Worm (Caenorhabditis elegans) whole organism, L1 larva: Measurements from ENCODE around the gene T25B9.3.
A peak's percentile ranks its signal among the peaks of the same experiment; 100 is the strongest.
"Not testable (repeated sequence)": the region's sequence is repeated elsewhere in the genome, so short reads cannot be mapped to it uniquely, and the experiment has no call there.

Experiments
- C34B4.2 ChIP-seq: sonication (generic microtip); optimal IDR thresholded peaks from 2 replicates; lab custom pipeline; 2017; ENCODE audit warnings: mild to moderate bottlenecking, missing genetic modification characterization, missing compliant biosample characterization
- F16B12.6 ChIP-seq: fragments of 150-350 bp; optimal IDR thresholded peaks from 2 replicates; lab custom pipeline; 2014; ENCODE audit warnings: missing biosample characterization, missing genetic modification characterization
- alr-1 ChIP-seq: fragments of 200-800 bp; sonication (Bioruptor generic); optimal IDR thresholded peaks from 2 replicates; lab custom pipeline; 2018; ENCODE audit warnings: borderline replicate concordance, mild to moderate bottlenecking, missing genetic modification characterization, missing compliant biosample characterization
- aly-2 ChIP-seq: fragments of 150-350 bp; optimal IDR thresholded peaks from 2 replicates; lab custom pipeline; 2014; ENCODE audit warnings: missing biosample characterization, missing genetic modification characterization
- blmp-1 ChIP-seq: fragments of 150-350 bp; optimal IDR thresholded peaks from 2 replicates; lab custom pipeline; 2014; ENCODE audit warnings: missing biosample characterization, missing genetic modification characterization
- ceh-8 ChIP-seq: fragments of 200-800 bp; sonication (Bioruptor generic); optimal IDR thresholded peaks from 2 replicates; lab custom pipeline; 2018; ENCODE audit warnings: mild to moderate bottlenecking, missing genetic modification characterization, moderate library complexity, missing compliant biosample characterization
- ceh-88 ChIP-seq: fragments of 200-800 bp; sonication (Bioruptor generic); IDR thresholded peaks from 2 replicates; pipeline ENCODE4 v1.3.6; 2022; ENCODE audit warnings: missing genetic modification characterization, missing compliant biosample characterization
- ceh-90 ChIP-seq: sonication (generic microtip); optimal IDR thresholded peaks from 2 replicates; lab custom pipeline; 2016; ENCODE audit warnings: missing genetic modification characterization, missing compliant biosample characterization
- ces-1 ChIP-seq: fragments of 150-350 bp; optimal IDR thresholded peaks from 2 replicates; lab custom pipeline; 2014; ENCODE audit warnings: missing biosample characterization, missing genetic modification reagents, missing genetic modification characterization
- efl-3 ChIP-seq: fragments of 200-800 bp; sonication (Bioruptor generic); optimal IDR thresholded peaks from 2 replicates; lab custom pipeline; 2018; ENCODE audit warnings: mild to moderate bottlenecking, missing genetic modification characterization, missing compliant biosample characterization
- elt-2 ChIP-seq: sonication (generic microtip); optimal IDR thresholded peaks from 2 replicates; lab custom pipeline; 2016; ENCODE audit warnings: missing genetic modification characterization, mild to moderate bottlenecking, inconsistent platforms, missing compliant biosample characterization, missing genetic modification reagents
- elt-3 ChIP-seq, 6 experiments: fragments of 150-350 bp in 1 of 6; sonication (generic microtip); optimal IDR thresholded peaks; 2 replicates each; lab custom pipeline; 2017 to 2018; ENCODE audit warnings: missing biosample characterization in 6 of 6, missing genetic modification characterization in 6 of 6, inconsistent platforms in 1 of 6
- irx-1 ChIP-seq: sonication (generic microtip); optimal IDR thresholded peaks from 2 replicates; lab custom pipeline; 2016; ENCODE audit warnings: missing genetic modification characterization, missing compliant biosample characterization
- lin-35 ChIP-seq, 2 experiments: fragments of 150-350 bp; optimal IDR thresholded peaks; 2 replicates each; lab custom pipeline; 2014; ENCODE audit warnings: missing biosample characterization in 2 of 2, missing genetic modification characterization in 2 of 2, missing genetic modification reagents in 2 of 2
- mab-9 ChIP-seq: fragments of 200-800 bp; sonication (Bioruptor generic); IDR thresholded peaks from 2 replicates; pipeline ENCODE4 v1.3.6; 2022; ENCODE audit warnings: missing genetic modification reagents, missing genetic modification characterization, missing compliant biosample characterization
- mdl-1 ChIP-seq, 2 experiments: fragments of 150-350 bp; optimal IDR thresholded peaks; 2 replicates each; lab custom pipeline; 2014 to 2017; ENCODE audit warnings: missing biosample characterization in 2 of 2, missing genetic modification characterization in 2 of 2, inconsistent platforms in 1 of 2
- nhr-19 ChIP-seq: fragments of 200-800 bp; sonication (Bioruptor generic); conservative IDR thresholded peaks from 2 replicates; pipeline ENCODE4 v1.3.6; 2022; ENCODE audit warnings: missing genetic modification characterization, missing compliant biosample characterization
- nhr-20 ChIP-seq: sonication (generic microtip); optimal IDR thresholded peaks from 2 replicates; lab custom pipeline; 2016; ENCODE audit warnings: mild to moderate bottlenecking, missing genetic modification characterization, missing compliant biosample characterization
- nhr-28 ChIP-seq: fragments of 150-350 bp; optimal IDR thresholded peaks from 2 replicates; lab custom pipeline; 2014; ENCODE audit warnings: missing biosample characterization, missing genetic modification characterization
- nhr-77 ChIP-seq: fragments of 150-350 bp; optimal IDR thresholded peaks from 2 replicates; lab custom pipeline; 2014; ENCODE audit warnings: missing biosample characterization, missing genetic modification characterization
- nhr-84 ChIP-seq: sonication (generic microtip); optimal IDR thresholded peaks from 2 replicates; lab custom pipeline; 2017; ENCODE audit warnings: missing biosample characterization, missing genetic modification characterization
- nhr-85 ChIP-seq: sonication (generic microtip); peaks from one replicate; lab custom pipeline; 2016; ENCODE audit warnings: missing genetic modification characterization, inconsistent platforms, missing compliant biosample characterization
- nhr-90 ChIP-seq: sonication (generic microtip); optimal IDR thresholded peaks from 2 replicates; lab custom pipeline; 2016; ENCODE audit warnings: mild to moderate bottlenecking, missing genetic modification characterization, missing compliant biosample characterization; ENCODE audit not compliant: poor library complexity
- pag-3 ChIP-seq: sonication (generic microtip); optimal IDR thresholded peaks from 2 replicates; lab custom pipeline; 2017; ENCODE audit warnings: missing genetic modification characterization, mild to moderate bottlenecking, missing compliant biosample characterization, antibody characterized with exemption, borderline replicate concordance; ENCODE audit not compliant: insufficient read depth
- pax-3 ChIP-seq: fragments of 200-800 bp; sonication (Bioruptor generic); optimal IDR thresholded peaks from 2 replicates; lab custom pipeline; 2018; ENCODE audit warnings: mild to moderate bottlenecking, missing genetic modification characterization, moderate library complexity, missing compliant biosample characterization
- pqm-1 ChIP-seq: sonication (generic microtip); optimal IDR thresholded peaks from 3 replicates; lab custom pipeline; 2017; ENCODE audit warnings: missing biosample characterization, missing genetic modification characterization
- skn-1 ChIP-seq: fragments of 150-350 bp; optimal IDR thresholded peaks from 2 replicates; lab custom pipeline; 2014; ENCODE audit warnings: missing biosample characterization, missing genetic modification characterization
- snu-23 ChIP-seq: sonication (generic microtip); optimal IDR thresholded peaks from 2 replicates; lab custom pipeline; 2016; ENCODE audit warnings: missing genetic modification characterization, missing compliant biosample characterization
- swsn-7 ChIP-seq: sonication (generic microtip); optimal IDR thresholded peaks from 2 replicates; lab custom pipeline; 2016; ENCODE audit warnings: missing genetic modification characterization, missing compliant biosample characterization
- tbx-2 ChIP-seq: sonication (generic microtip); optimal IDR thresholded peaks from 2 replicates; lab custom pipeline; 2016; ENCODE audit warnings: missing genetic modification characterization, missing compliant biosample characterization
- tlp-1 ChIP-seq: fragments of 150-350 bp; optimal IDR thresholded peaks from 2 replicates; lab custom pipeline; 2014; ENCODE audit warnings: missing biosample characterization, missing genetic modification characterization
- unc-62 ChIP-seq: fragments of 150-350 bp; optimal IDR thresholded peaks from 2 replicates; lab custom pipeline; 2014; ENCODE audit warnings: missing biosample characterization, missing genetic modification reagents, missing genetic modification characterization

Gene T25B9.3

DNA sequence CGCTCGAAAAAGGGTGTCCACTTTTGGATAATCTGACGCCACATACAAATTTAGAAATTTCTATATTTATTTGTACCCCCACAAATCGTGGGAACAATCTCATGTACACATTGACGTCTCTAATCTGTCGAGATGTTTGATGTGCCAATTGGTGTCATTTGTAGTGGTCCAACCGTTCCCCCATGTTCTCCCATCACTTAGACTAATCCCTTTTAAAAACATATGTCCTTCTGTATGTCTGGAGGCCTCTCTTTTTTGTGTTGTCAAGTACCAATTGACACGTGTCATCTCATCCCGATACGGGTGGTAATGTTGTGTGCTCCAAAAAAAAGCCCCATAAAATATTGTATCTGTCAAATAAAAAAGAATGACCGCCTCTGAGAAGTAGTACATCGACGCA is 757 bp downstream of the T25B9.3 start:
- TF ChIP-seq swsn-7 (tag; lab: Kevin White, UChicago) (no peak), alr-1 (tag; lab: Kevin White, UChicago) (no peak), nhr-85 (tag; lab: Kevin White, UChicago) (no peak)

DNA sequence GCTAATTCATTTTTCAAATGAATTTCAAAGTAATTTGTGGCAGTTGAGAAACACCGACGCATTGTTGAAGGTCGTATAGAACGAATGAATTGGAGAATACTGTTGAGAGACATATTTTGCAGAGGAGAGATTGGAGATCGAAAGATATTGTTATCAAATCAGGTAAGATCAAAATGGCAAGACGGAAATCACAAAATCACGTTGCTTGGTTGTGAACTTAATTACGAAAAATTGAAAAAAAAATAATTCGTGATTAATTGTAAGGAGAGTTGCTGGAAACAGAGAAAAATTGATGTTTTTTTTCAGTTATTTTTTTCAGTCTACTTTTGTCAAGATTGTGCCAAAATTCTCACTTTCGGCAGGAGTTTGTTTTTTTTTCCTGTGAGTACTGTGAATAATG is 5.5 kb downstream of the T25B9.3 start, which contains the start of gene T25B9.1:
T25B9.1 (minus strand) TSS at position 101 of the 400 bp plus-strand sequence.
- TF ChIP-seq elt-3 (tag; optimal IDR thresholded peaks at IDR 0.05; lab: Kevin White, UChicago) (peak in 1 of 6 experiments; percentile 80), nhr-19 (GFP tag; lab: Robert Waterston, UW) (no peak), ces-1 (no peak)

DNA sequence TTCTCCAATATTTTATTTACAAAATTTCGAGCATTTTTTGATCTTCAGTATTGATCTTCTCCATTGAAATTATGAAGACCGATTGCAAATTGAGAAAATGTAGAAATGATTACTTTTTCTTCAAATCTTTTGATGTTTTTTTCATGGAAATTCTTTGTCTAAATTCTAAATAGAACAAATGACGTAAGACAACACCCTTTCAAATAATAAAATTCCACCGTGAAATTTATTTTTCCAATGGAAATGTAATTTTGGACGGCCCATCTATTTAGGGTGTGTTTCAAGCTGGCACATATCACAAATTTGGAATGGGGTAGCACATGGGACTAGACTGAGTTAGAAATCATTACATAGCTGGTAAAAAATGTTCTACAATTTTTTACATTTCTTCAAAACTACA is 7.2 kb downstream of the T25B9.3 start, which contains the start of gene T25B9.2:
T25B9.2 (minus strand) TSS at position 101 of the 400 bp plus-strand sequence.
- not testable (repeated sequence) for TF ChIP-seq pax-3, pqm-1, nhr-20 (tag; lab: Kevin White, UChicago)

DNA sequence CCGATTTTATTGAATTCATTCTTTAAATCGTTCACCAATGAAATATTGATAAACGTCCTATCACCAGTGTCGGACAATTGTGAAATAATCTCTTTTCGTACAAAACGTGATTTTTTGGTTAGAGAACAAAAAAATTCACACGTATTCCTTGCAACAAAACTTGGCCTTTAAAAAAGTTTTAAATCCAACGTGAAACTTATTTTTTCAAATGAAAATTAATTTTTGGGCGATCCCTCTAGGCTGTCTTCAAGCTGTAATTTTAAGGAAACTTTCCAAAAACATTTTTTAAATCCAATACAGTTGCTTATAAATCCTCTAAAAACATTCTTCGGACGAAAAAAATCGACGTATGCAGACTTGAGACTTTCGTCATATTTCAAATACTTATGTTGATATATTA is 10.1 kb downstream of the T25B9.3 start, which contains the start of gene T25B9.5:
T25B9.5 (minus strand) TSS at position 101 of the 400 bp plus-strand sequence.
- TF ChIP-seq nhr-20 (tag; lab: Kevin White, UChicago) (no peak), alr-1 (tag; lab: Kevin White, UChicago) (no peak), nhr-77 (tag; lab: Kevin White, UChicago) (no peak), nhr-84 (tag; lab: Kevin White, UChicago) (no peak), pax-3 (tag; lab: Kevin White, UChicago) (no peak), aly-2 (tag; lab: Kevin White, UChicago) (no peak), unc-62 (GFP tag; lab: Kevin White, UChicago) (no peak), skn-1 (no peak), snu-23 (GFP tag; lab: Kevin White, UChicago) (no peak), irx-1 (tag; lab: Kevin White, UChicago) (no peak), blmp-1 (no peak), mdl-1 (tag; optimal IDR thresholded peaks at IDR 0.05; lab: Kevin White, UChicago) (no peak), F16B12.6 (tag; lab: Kevin White, UChicago) (no peak), ceh-90 (no peak)

DNA sequence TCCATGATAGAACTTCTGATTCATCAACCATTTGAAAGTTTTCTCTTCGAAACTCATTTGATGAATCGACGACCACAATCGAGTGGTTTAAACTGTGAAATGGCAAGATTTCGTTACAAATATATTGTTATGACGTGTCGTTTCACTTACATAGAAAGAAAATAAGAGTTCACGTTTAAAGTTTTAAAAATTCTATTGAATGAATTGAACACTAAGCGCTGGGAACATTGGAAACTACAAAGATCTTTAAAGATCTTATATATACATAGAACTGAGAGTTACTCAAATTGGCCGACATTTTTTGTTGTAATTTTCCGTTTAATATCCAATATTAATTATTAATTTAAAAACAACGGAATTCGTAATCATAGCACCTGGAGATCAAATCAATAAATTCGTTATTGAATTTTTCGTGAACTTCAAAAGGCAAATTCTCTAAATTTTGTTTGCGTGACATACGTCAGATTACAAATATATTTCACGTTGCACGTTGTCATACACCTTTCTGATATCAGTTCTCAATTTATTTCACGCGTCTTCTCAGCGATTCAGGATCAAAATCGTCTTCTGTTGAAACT is 13.1 kb downstream of the T25B9.3 start, which contains the start of the genes T25B9.4 and T25B9.6:
T25B9.4 (minus strand) TSS at position 101 of the 578 bp plus-strand sequence.
T25B9.6 (plus strand) TSS at position 528 of the 578 bp plus-strand sequence.
- TF ChIP-seq C34B4.2 = no peak

DNA sequence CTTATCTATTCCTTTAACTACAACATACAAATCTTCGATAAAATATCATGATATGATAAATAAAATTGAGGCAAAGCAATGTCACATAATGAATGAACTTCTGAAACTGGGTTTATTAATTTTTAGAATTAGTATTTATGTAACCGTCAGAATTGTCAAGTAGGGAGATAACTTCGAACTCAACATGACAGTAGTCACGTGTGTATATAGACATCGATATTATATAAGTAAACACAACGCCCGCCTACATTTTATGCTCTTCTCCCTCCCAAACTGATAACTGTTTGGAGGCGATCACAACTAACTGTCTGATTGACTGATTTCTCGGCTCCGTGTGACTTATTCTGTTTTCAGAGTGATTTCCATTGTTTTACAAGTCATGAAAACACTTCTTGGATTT is 16.8 kb downstream of the T25B9.3 start, which contains the start of gene ugt-54:
ugt-54 (plus strand) TSS at position 355 of the 400 bp plus-strand sequence.
- TF ChIP-seq elt-2 (tag; lab: Kevin White, UChicago) = peak; percentile 46
- no peak for TF ChIP-seq pag-3 (tag; lab: Kevin White, UChicago)
- no peak for TF ChIP-seq nhr-28 (tag; lab: Kevin White, UChicago)
- TF ChIP-seq nhr-77 (tag; lab: Kevin White, UChicago) = no peak
- TF ChIP-seq ceh-88 (GFP tag; lab: Robert Waterston, UW) = no peak
- TF ChIP-seq nhr-90 (tag; lab: Kevin White, UChicago) = peak; percentile 15
- TF ChIP-seq irx-1 (tag; lab: Kevin White, UChicago) = no peak
- TF ChIP-seq pax-3 (tag; lab: Kevin White, UChicago) = no peak
- no peak for TF ChIP-seq elt-3 (tag; optimal IDR thresholded peaks at IDR 0.05; lab: Kevin White, UChicago)
- TF ChIP-seq lin-35 (GFP tag; optimal IDR thresholded peaks at IDR 0.05; lab: Kevin White, UChicago) = peak in 1 of 2 experiments; percentile 0
- TF ChIP-seq ceh-8 = no peak
- TF ChIP-seq mab-9 = no peak
- TF ChIP-seq C34B4.2 = no peak
- no peak for TF ChIP-seq efl-3
- no peak for TF ChIP-seq skn-1
- no peak for TF ChIP-seq tlp-1 (tag; lab: Kevin White, UChicago)
- TF ChIP-seq tbx-2 (tag; lab: Kevin White, UChicago) = no peak
